Worm (Caenorhabditis elegans) whole organism, L2 larva: ENCODE data around the gene dct-7.

Source experiments
- ama-1 ChIP-seq: fragments of 150-350 bp; optimal IDR thresholded peaks from 2 replicates; lab custom pipeline; 2018; ENCODE audit warnings: inconsistent platforms
- nhr-23 ChIP-seq: fragments of 150-350 bp; optimal IDR thresholded peaks from 2 replicates; lab custom pipeline; 2014; ENCODE audit warnings: missing biosample characterization, missing genetic modification reagents, missing genetic modification characterization
- nhr-77 ChIP-seq: fragments of 150-350 bp; optimal IDR thresholded peaks from 2 replicates; lab custom pipeline; 2014; ENCODE audit warnings: missing biosample characterization, missing genetic modification characterization
- snpc-4 ChIP-seq: fragments of 150-350 bp; optimal IDR thresholded peaks from 2 replicates; lab custom pipeline; 2014; ENCODE audit warnings: missing biosample characterization, missing genetic modification characterization

DNA sequence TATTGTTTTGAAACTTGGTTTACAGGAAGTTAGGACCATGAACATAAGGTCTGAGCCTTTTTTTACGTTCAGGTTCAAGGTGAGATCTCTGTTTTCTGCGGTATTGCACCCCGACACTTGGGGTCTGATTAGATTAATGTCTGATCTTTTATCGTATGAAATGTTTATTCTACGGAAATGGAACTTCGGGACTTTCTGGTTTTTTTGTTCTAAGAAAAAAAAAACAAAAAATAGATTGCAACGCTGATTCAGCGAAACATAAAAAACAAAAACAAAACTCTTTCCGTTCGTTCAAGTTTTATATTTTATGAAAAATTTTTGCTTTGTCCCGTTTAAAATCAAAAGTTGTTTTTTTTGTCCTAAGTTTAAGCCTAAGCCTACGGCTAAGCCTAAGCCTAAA lies 25.1 kb downstream of the dct-7 start, which contains the start of gene F36A4.5:
- no peak for TF ChIP-seq snpc-4 (tag; lab: Kevin White, UChicago)
- TF ChIP-seq nhr-77 (tag; lab: Kevin White, UChicago): no peak
- no peak for TF ChIP-seq ama-1 (lab: Kevin White, UChicago)
- no peak for TF ChIP-seq nhr-23 (tag; lab: Kevin White, UChicago)
